Worm (Caenorhabditis elegans) whole organism, young adult: ENCODE data around the gene M176.11.

ENCODE experiments used
- B0261.1 ChIP-seq: sonication (generic microtip); optimal IDR thresholded peaks from 2 replicates; lab custom pipeline; 2016; ENCODE audit warnings: mild to moderate bottlenecking, missing genetic modification characterization, moderate library complexity, missing compliant biosample characterization
- F22D6.2 ChIP-seq: sonication (generic microtip); optimal IDR thresholded peaks from 2 replicates; lab custom pipeline; 2016; ENCODE audit warnings: mild to moderate bottlenecking, missing genetic modification characterization, missing compliant biosample characterization
- F23B12.7 ChIP-seq: sonication (generic microtip); optimal IDR thresholded peaks from 2 replicates; lab custom pipeline; 2017; ENCODE audit warnings: missing genetic modification characterization, mild to moderate bottlenecking, missing compliant biosample characterization, antibody characterized with exemption, moderate library complexity; ENCODE audit not compliant: insufficient read depth
- F37B4.10 ChIP-seq: fragments of 200-800 bp; sonication (Bioruptor generic); IDR thresholded peaks from 2 replicates; pipeline ENCODE4 v1.3.6; 2022; ENCODE audit warnings: missing genetic modification characterization, missing compliant biosample characterization
- K11D2.4 ChIP-seq: fragments of 200-800 bp; sonication (Bioruptor generic); IDR thresholded peaks from 2 replicates; pipeline ENCODE4 v1.3.6; 2022; ENCODE audit warnings: missing genetic modification reagents, missing genetic modification characterization, missing compliant biosample characterization
- K12H6.12 ChIP-seq: fragments of 200-800 bp; sonication (Bioruptor generic); optimal IDR thresholded peaks from 2 replicates; lab custom pipeline; 2018; ENCODE audit warnings: mild to moderate bottlenecking, missing genetic modification characterization, missing compliant biosample characterization
- T07F8.4 ChIP-seq: sonication (generic microtip); optimal IDR thresholded peaks from 2 replicates; lab custom pipeline; 2016; ENCODE audit warnings: mild to moderate bottlenecking, missing genetic modification characterization, moderate library complexity, missing compliant biosample characterization
- Y53F4B.3 ChIP-seq: fragments of 200-800 bp; sonication (Bioruptor generic); IDR thresholded peaks from 2 replicates; pipeline ENCODE4 v1.3.6; 2022; ENCODE audit warnings: missing genetic modification reagents, missing genetic modification characterization, missing compliant biosample characterization
- Y53G8AR.9 ChIP-seq: fragments of 200-800 bp; sonication (Bioruptor generic); conservative IDR thresholded peaks from 2 replicates; pipeline ENCODE4 v1.3.6; 2022; ENCODE audit warnings: missing genetic modification reagents, missing genetic modification characterization, missing compliant biosample characterization
- Y56A3A.18 ChIP-seq: fragments of 200-800 bp; sonication (Bioruptor generic); IDR thresholded peaks from 2 replicates; pipeline ENCODE4 v1.3.6; 2022; ENCODE audit warnings: missing genetic modification reagents, missing genetic modification characterization, missing compliant biosample characterization
- atf-7 ChIP-seq: sonication (generic microtip); optimal IDR thresholded peaks from 2 replicates; lab custom pipeline; 2017; ENCODE audit warnings: mild to moderate bottlenecking, missing genetic modification characterization, missing compliant biosample characterization
- athp-1 ChIP-seq: sonication (generic microtip); optimal IDR thresholded peaks from 2 replicates; lab custom pipeline; 2017; ENCODE audit warnings: mild to moderate bottlenecking, missing genetic modification characterization, missing compliant biosample characterization
- attf-3 ChIP-seq: fragments of 200-800 bp; sonication (Bioruptor generic); conservative IDR thresholded peaks from 2 replicates; pipeline ENCODE4 v1.3.6; 2022; ENCODE audit warnings: missing genetic modification reagents, missing genetic modification characterization, missing compliant biosample characterization
- ccch-3 ChIP-seq: fragments of 200-800 bp; sonication (Bioruptor generic); optimal IDR thresholded peaks from 2 replicates; lab custom pipeline; 2018; ENCODE audit warnings: mild to moderate bottlenecking, missing genetic modification characterization, missing compliant biosample characterization
- ceh-100 ChIP-seq: fragments of 200-800 bp; sonication (Bioruptor generic); IDR thresholded peaks from 2 replicates; pipeline ENCODE4 v1.3.6; 2022; ENCODE audit warnings: missing genetic modification reagents, missing genetic modification characterization, missing compliant biosample characterization
- ceh-27 ChIP-seq: fragments of 200-800 bp; sonication (Bioruptor generic); optimal IDR thresholded peaks from 2 replicates; lab custom pipeline; 2018; ENCODE audit warnings: mild to moderate bottlenecking, missing genetic modification characterization, moderate library complexity, missing compliant biosample characterization
- ceh-40 ChIP-seq: fragments of 200-800 bp; sonication (Bioruptor generic); IDR thresholded peaks from 2 replicates; pipeline ENCODE4 v1.3.6; 2022; ENCODE audit warnings: missing genetic modification characterization, missing compliant biosample characterization
- chd-7 ChIP-seq: sonication (generic microtip); optimal IDR thresholded peaks from 2 replicates; lab custom pipeline; 2016; ENCODE audit warnings: mild to moderate bottlenecking, missing genetic modification characterization, moderate library complexity, missing compliant biosample characterization
- efl-1 ChIP-seq: fragments of 150-350 bp; optimal IDR thresholded peaks from 2 replicates; lab custom pipeline; 2014; ENCODE audit warnings: missing biosample characterization, missing genetic modification reagents, missing genetic modification characterization
- fkh-3 ChIP-seq: sonication (generic microtip); optimal IDR thresholded peaks from 2 replicates; lab custom pipeline; 2016; ENCODE audit warnings: mild to moderate bottlenecking, missing genetic modification characterization, missing compliant biosample characterization
- hmg-20 ChIP-seq: fragments of 200-800 bp; sonication (Bioruptor generic); IDR thresholded peaks from 2 replicates; pipeline ENCODE4 v1.3.6; 2022; ENCODE audit warnings: missing genetic modification reagents, missing genetic modification characterization, missing compliant biosample characterization
- lag-1 ChIP-seq: fragments of 200-800 bp; sonication (Bioruptor generic); IDR thresholded peaks from 2 replicates; pipeline ENCODE4 v1.3.6; 2022; ENCODE audit warnings: missing genetic modification reagents, missing genetic modification characterization, missing compliant biosample characterization
- let-526 ChIP-seq: fragments of 200-800 bp; sonication (Bioruptor generic); IDR thresholded peaks from 2 replicates; pipeline ENCODE4 v1.3.6; 2022; ENCODE audit warnings: missing genetic modification reagents, missing genetic modification characterization, missing compliant biosample characterization
- lin-35 ChIP-seq, 3 experiments: fragments of 150-350 bp in 2 of 3; sonication (generic microtip) in 1 of 3; optimal IDR thresholded peaks; 2 replicates each; lab custom pipeline; 2014 to 2018; ENCODE audit warnings: missing biosample characterization in 3 of 3, missing genetic modification characterization in 3 of 3, missing genetic modification reagents in 3 of 3
- lsl-1 ChIP-seq: fragments of 200-800 bp; sonication (Bioruptor generic); optimal IDR thresholded peaks from 2 replicates; lab custom pipeline; 2018; ENCODE audit warnings: mild to moderate bottlenecking, missing genetic modification characterization, moderate library complexity, missing compliant biosample characterization
- mcd-1 ChIP-seq: fragments of 200-800 bp; sonication (Bioruptor generic); IDR thresholded peaks from 2 replicates; pipeline ENCODE4 v1.3.6; 2022; ENCODE audit warnings: missing genetic modification reagents, missing genetic modification characterization, missing compliant biosample characterization
- mel-28 ChIP-seq: sonication (generic microtip); optimal IDR thresholded peaks from 2 replicates; lab custom pipeline; 2016; ENCODE audit warnings: borderline replicate concordance, mild to moderate bottlenecking, missing genetic modification characterization, missing compliant biosample characterization
- mxl-1 ChIP-seq: sonication (generic microtip); optimal IDR thresholded peaks from 2 replicates; lab custom pipeline; 2016; ENCODE audit warnings: missing genetic modification characterization, missing compliant biosample characterization
- nfya-2 ChIP-seq: fragments of 200-800 bp; sonication (Bioruptor generic); IDR thresholded peaks from 2 replicates; pipeline ENCODE4 v1.3.6; 2022; ENCODE audit warnings: missing genetic modification reagents, missing genetic modification characterization, missing compliant biosample characterization
- nhr-90 ChIP-seq: sonication (generic microtip); optimal IDR thresholded peaks from 2 replicates; lab custom pipeline; 2016; ENCODE audit warnings: missing genotype, mild to moderate bottlenecking, missing genetic modification characterization, missing compliant biosample characterization
- repo-1 ChIP-seq: sonication (generic microtip); optimal IDR thresholded peaks from 2 replicates; lab custom pipeline; 2017; ENCODE audit warnings: mild to moderate bottlenecking, missing genetic modification characterization, missing compliant biosample characterization
- snpc-1.3 ChIP-seq: sonication (generic microtip); optimal IDR thresholded peaks from 2 replicates; lab custom pipeline; 2017; ENCODE audit warnings: missing genetic modification characterization, mild to moderate bottlenecking, missing compliant biosample characterization, antibody characterized with exemption, moderate library complexity, missing genotype, missing genetic modification reagents; ENCODE audit not compliant: insufficient read depth
- snpc-4 ChIP-seq, 5 experiments: fragments of 150-350 bp in 1 of 5; sonication (generic microtip) in 4 of 5; optimal IDR thresholded peaks; 2 replicates each; lab custom pipeline; 2014 to 2018; ENCODE audit warnings: missing genetic modification characterization in 5 of 5, missing biosample characterization in 3 of 5, antibody characterized with exemption in 2 of 5, mild to moderate bottlenecking in 2 of 5, missing compliant biosample characterization in 2 of 5, missing genotype in 2 of 5, moderate library complexity in 2 of 5, missing genetic modification reagents in 1 of 5
- somi-1 ChIP-seq: fragments of 200-800 bp; sonication (Bioruptor generic); optimal IDR thresholded peaks from 2 replicates; lab custom pipeline; 2018; ENCODE audit warnings: mild to moderate bottlenecking, missing genetic modification characterization, missing compliant biosample characterization
- tbp1 ChIP-seq: fragments of 200-800 bp; sonication (Bioruptor generic); optimal IDR thresholded peaks from 2 replicates; lab custom pipeline; 2018; ENCODE audit warnings: mild to moderate bottlenecking, missing genetic modification characterization, missing compliant biosample characterization
- unc-130 ChIP-seq: sonication (generic microtip); optimal IDR thresholded peaks from 2 replicates; lab custom pipeline; 2016; ENCODE audit warnings: missing genetic modification reagents, missing genetic modification characterization, missing compliant biosample characterization
- zfh-2 ChIP-seq: fragments of 200-800 bp; sonication (Bioruptor generic); conservative IDR thresholded peaks from 2 replicates; pipeline ENCODE4 v1.3.6; 2022; ENCODE audit warnings: missing genetic modification reagents, missing genetic modification characterization, missing compliant biosample characterization
- ztf-26 ChIP-seq: sonication (generic microtip); optimal IDR thresholded peaks from 2 replicates; lab custom pipeline; 2017; ENCODE audit warnings: missing genetic modification characterization, missing compliant biosample characterization
- ztf-28 ChIP-seq: fragments of 200-800 bp; sonication (Bioruptor generic); IDR thresholded peaks from 2 replicates; pipeline ENCODE4 v1.3.6; 2022; ENCODE audit warnings: missing genetic modification reagents, missing genetic modification characterization, missing compliant biosample characterization

The M176.11 gene

ce11 chrII:9385241-9385640 is 36.8 kb upstream of the M176.11 start, which contains the start of gene C06C3.7:
Gene C06C3.7 (plus strand): TSS chrII:9385541.
- TF ChIP-seq ztf-28 (no peak), K11D2.4 (GFP tag; lab: Robert Waterston, UW) (no peak), F22D6.2 (tag; lab: Kevin White, UChicago) (no peak), zfh-2 (no peak), lag-1 (GFP tag; lab: Robert Waterston, UW) (no peak), Y56A3A.18 (no peak), somi-1 (GFP tag; lab: Kevin White, UChicago) (no peak), mcd-1 (GFP tag; lab: Robert Waterston, UW) (no peak), atf-7 (no peak), mel-28 (tag; lab: Kevin White, UChicago) (no peak), nhr-90 (tag; lab: Kevin White, UChicago) (no peak), ztf-26 (tag; lab: Kevin White, UChicago) (no peak), let-526 (GFP tag; lab: Robert Waterston, UW) (no peak), chd-7 (tag; lab: Kevin White, UChicago) (no peak)

DNA sequence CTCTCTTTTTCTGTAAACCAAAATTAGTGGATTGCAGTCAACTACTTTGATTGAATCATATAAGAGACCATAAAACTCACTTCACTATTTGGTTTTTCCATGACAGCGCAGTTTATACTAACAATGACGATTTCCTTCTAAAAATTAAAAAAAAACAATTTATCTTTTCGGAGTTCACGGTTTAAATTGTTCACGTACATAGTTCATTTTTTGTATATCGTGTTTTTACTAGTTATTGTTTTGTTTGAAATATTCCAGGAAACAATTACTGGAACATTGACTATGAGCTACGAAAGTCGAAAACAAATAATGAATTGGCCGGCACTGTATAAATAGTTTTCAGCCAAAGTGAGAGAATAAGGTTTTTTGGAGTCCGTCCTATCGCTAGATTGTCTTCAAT is 29.3 kb upstream of the M176.11 start, which contains the start of gene lido-17:
lido-17 (minus strand) TSS at position 101 of the 400 bp plus-strand sequence.
- TF ChIP-seq lin-35 (GFP tag; optimal IDR thresholded peaks at IDR 0.05; lab: Kevin White, UChicago) (no peak), F22D6.2 (tag; lab: Kevin White, UChicago) (no peak), lsl-1 (no peak), hmg-20 (GFP tag; lab: Robert Waterston, UW) (no peak), athp-1 (tag; lab: Kevin White, UChicago) (no peak), T07F8.4 (tag; lab: Kevin White, UChicago) (no peak), Y53G8AR.9 (GFP tag; lab: Robert Waterston, UW) (no peak), ceh-100 (GFP tag; lab: Robert Waterston, UW) (no peak), nfya-2 (GFP tag; lab: Robert Waterston, UW) (no peak), F37B4.10 (no peak), unc-130 (GFP tag; lab: Kevin White, UChicago) (no peak), F23B12.7 (no peak), nhr-90 (tag; lab: Kevin White, UChicago) (no peak), repo-1 (tag; lab: Kevin White, UChicago) (no peak), ceh-40 (GFP tag; lab: Robert Waterston, UW) (no peak), tbp1 (GFP tag; lab: Kevin White, UChicago) (no peak)

- TF ChIP-seq somi-1 (GFP tag; lab: Kevin White, UChicago), result no peak
- TF ChIP-seq repo-1 (tag; lab: Kevin White, UChicago), result no peak
- TF ChIP-seq ceh-27 (GFP tag; lab: Kevin White, UChicago), result no peak
- TF ChIP-seq snpc-1.3 (tag; lab: Kevin White, UChicago), result no peak
- TF ChIP-seq mxl-1 (tag; lab: Kevin White, UChicago), result no peak
- TF ChIP-seq ccch-3 (GFP tag; lab: Kevin White, UChicago), result no peak
- TF ChIP-seq attf-3, result no peak
- TF ChIP-seq fkh-3 (tag; lab: Kevin White, UChicago), result no peak
- TF ChIP-seq efl-1, result no peak
- TF ChIP-seq K12H6.12 (tag; lab: Kevin White, UChicago), result no peak
- no peak for TF ChIP-seq B0261.1
- no peak for TF ChIP-seq Y53F4B.3 (GFP tag; lab: Robert Waterston, UW)
- no peak for TF ChIP-seq snpc-4 (GFP tag; optimal IDR thresholded peaks at IDR 0.05; lab: Kevin White, UChicago)
- no peak for TF ChIP-seq snpc-4 (tag; optimal IDR thresholded peaks at IDR 0.05; lab: Kevin White, UChicago)
Observed at ce11 chrII:9397496-9397895, 24.6 kb upstream of the M176.11 start, which contains the start of gene Y51B9A.9. Gene Y51B9A.9 (minus strand): TSS chrII:9397596.
